Worm (Caenorhabditis elegans) whole organism, young adult: ENCODE results near the gene C17F4.3.
"Not testable (repeated sequence)": the region's sequence is repeated elsewhere in the genome, so short reads cannot be mapped to it uniquely, and the experiment has no call there.

Source experiments
- dox-1 ChIP-seq: fragments of 200-800 bp; sonication (Bioruptor generic); IDR thresholded peaks from 2 replicates; pipeline ENCODE4 v1.3.6; 2022; ENCODE audit warnings: missing genetic modification reagents, missing genetic modification characterization, missing compliant biosample characterization
- let-526 ChIP-seq: fragments of 200-800 bp; sonication (Bioruptor generic); IDR thresholded peaks from 2 replicates; pipeline ENCODE4 v1.3.6; 2022; ENCODE audit warnings: missing genetic modification reagents, missing genetic modification characterization, missing compliant biosample characterization
- sdz-38 ChIP-seq: sonication (generic microtip); optimal IDR thresholded peaks from 2 replicates; lab custom pipeline; 2016; ENCODE audit warnings: missing genotype, missing genetic modification characterization, missing compliant biosample characterization

C17F4.3 gene

ce11 chrII:3290544-3290943 lies 50.2 kb downstream of the C17F4.3 start, which contains the start of gene F39E9.14:
TSS of gene F39E9.14 (minus strand) at chrII:3290644.
- TF ChIP-seq sdz-38; dox-1 (GFP tag; lab: Robert Waterston, UW); let-526 (GFP tag; lab: Robert Waterston, UW): not testable (repeated sequence)
